Worm (Caenorhabditis elegans) whole organism, L3 larva: Measurements from ENCODE around the gene B0024.15.
A peak's percentile ranks its signal among the peaks of the same experiment; 100 is the strongest.

Experiments used
- R02D3.7 ChIP-seq: fragments of 150-350 bp; optimal IDR thresholded peaks from 2 replicates; lab custom pipeline; 2014; ENCODE audit warnings: missing biosample characterization, missing genetic modification characterization
- ZK546.5 ChIP-seq: sonication (generic microtip); optimal IDR thresholded peaks from 2 replicates; lab custom pipeline; 2017; ENCODE audit warnings: missing biosample characterization, missing genetic modification characterization
- aly-2 ChIP-seq: fragments of 150-350 bp; optimal IDR thresholded peaks from 2 replicates; lab custom pipeline; 2014; ENCODE audit warnings: missing biosample characterization, missing genetic modification characterization
- ama-1 ChIP-seq: fragments of 150-350 bp; optimal IDR thresholded peaks from 2 replicates; lab custom pipeline; 2018
- ceh-16 ChIP-seq: sonication (generic microtip); optimal IDR thresholded peaks from 2 replicates; lab custom pipeline; 2017; ENCODE audit warnings: missing biosample characterization, missing genetic modification characterization
- ceh-28 ChIP-seq: fragments of 150-350 bp; optimal IDR thresholded peaks from 2 replicates; lab custom pipeline; 2014; ENCODE audit warnings: missing biosample characterization, missing genetic modification reagents, missing genetic modification characterization
- ceh-82 ChIP-seq: fragments of 150-350 bp; optimal IDR thresholded peaks from 2 replicates; lab custom pipeline; 2014; ENCODE audit warnings: missing biosample characterization, missing genetic modification characterization
- ceh-9 ChIP-seq: sonication (generic microtip); optimal IDR thresholded peaks from 2 replicates; lab custom pipeline; 2018; ENCODE audit warnings: missing biosample characterization, missing genetic modification characterization
- daf-12 ChIP-seq: fragments of 150-350 bp; optimal IDR thresholded peaks from 2 replicates; lab custom pipeline; 2014; ENCODE audit warnings: missing biosample characterization, missing genetic modification reagents, missing genetic modification characterization
- egl-27 ChIP-seq: sonication (generic microtip); optimal IDR thresholded peaks from 4 replicates; lab custom pipeline; 2017; ENCODE audit warnings: missing biosample characterization, missing genetic modification reagents, missing genetic modification characterization
- egl-5 ChIP-seq: fragments of 150-350 bp; optimal IDR thresholded peaks from 2 replicates; lab custom pipeline; 2017; ENCODE audit warnings: missing biosample characterization, missing genetic modification reagents, missing genetic modification characterization, inconsistent platforms
- elt-1 ChIP-seq: fragments of 150-350 bp; optimal IDR thresholded peaks from 2 replicates; lab custom pipeline; 2014; ENCODE audit warnings: missing biosample characterization, missing genetic modification characterization
- elt-2 ChIP-seq: sonication (generic microtip); optimal IDR thresholded peaks from 2 replicates; lab custom pipeline; 2016; ENCODE audit warnings: missing genetic modification reagents, mild to moderate bottlenecking, missing genetic modification characterization, missing compliant biosample characterization
- elt-3 ChIP-seq, 3 experiments: fragments of 150-350 bp in 1 of 3; sonication (generic microtip) in 2 of 3; optimal IDR thresholded peaks; 2 replicates in 2 of 3; 4 replicates in 1 of 3; lab custom pipeline; 2014 to 2017; ENCODE audit warnings: missing biosample characterization in 3 of 3, missing genetic modification characterization in 3 of 3
- eor-1 ChIP-seq, 2 experiments: fragments of 150-350 bp; optimal IDR thresholded peaks; 2 replicates each; lab custom pipeline; 2014 to 2018; ENCODE audit warnings: missing biosample characterization in 2 of 2, missing genetic modification characterization in 2 of 2
- fkh-10 ChIP-seq: sonication (generic microtip); optimal IDR thresholded peaks from 2 replicates; lab custom pipeline; 2017; ENCODE audit warnings: missing biosample characterization, missing genetic modification reagents, missing genetic modification characterization
- fkh-2 ChIP-seq: fragments of 150-350 bp; optimal IDR thresholded peaks from 2 replicates; lab custom pipeline; 2014; ENCODE audit warnings: missing biosample characterization, missing genetic modification reagents, missing genetic modification characterization
- fos-1 ChIP-seq: fragments of 150-350 bp; optimal IDR thresholded peaks from 2 replicates; lab custom pipeline; 2014; ENCODE audit warnings: missing biosample characterization, missing genetic modification characterization
- hmg-11 ChIP-seq: sonication (generic microtip); optimal IDR thresholded peaks from 2 replicates; lab custom pipeline; 2016; ENCODE audit warnings: missing genetic modification characterization, missing compliant biosample characterization
- lin-15B ChIP-seq: fragments of 150-350 bp; optimal IDR thresholded peaks from 2 replicates; lab custom pipeline; 2014; ENCODE audit warnings: missing biosample characterization, missing genetic modification characterization
- lin-39 ChIP-seq: fragments of 150-350 bp; optimal IDR thresholded peaks from 2 replicates; lab custom pipeline; 2018; ENCODE audit warnings: missing biosample characterization, missing genetic modification reagents, missing genetic modification characterization
- lsy-12 ChIP-seq: sonication (generic microtip); optimal IDR thresholded peaks from 2 replicates; lab custom pipeline; 2016; ENCODE audit warnings: mild to moderate bottlenecking, missing genetic modification characterization, missing compliant biosample characterization
- mdl-1 ChIP-seq: fragments of 150-350 bp; optimal IDR thresholded peaks from 2 replicates; lab custom pipeline; 2014; ENCODE audit warnings: missing biosample characterization, missing genetic modification characterization
- mml-1 ChIP-seq: fragments of 150-350 bp; sonication (generic microtip); optimal IDR thresholded peaks from 3 replicates; lab custom pipeline; 2014; ENCODE audit warnings: missing biosample characterization, missing genetic modification characterization
- nfya-1 ChIP-seq: sonication (generic microtip); optimal IDR thresholded peaks from 2 replicates; lab custom pipeline; 2017; ENCODE audit warnings: missing genetic modification characterization, mild to moderate bottlenecking, missing compliant biosample characterization, antibody characterized with exemption, moderate library complexity; ENCODE audit not compliant: insufficient read depth
- nhr-11 ChIP-seq: fragments of 150-350 bp; optimal IDR thresholded peaks from 2 replicates; lab custom pipeline; 2014; ENCODE audit warnings: missing biosample characterization, missing genetic modification characterization
- nhr-23 ChIP-seq: fragments of 150-350 bp; optimal IDR thresholded peaks from 2 replicates; lab custom pipeline; 2014; ENCODE audit warnings: missing biosample characterization, missing genetic modification reagents, missing genetic modification characterization
- nhr-237 ChIP-seq: fragments of 150-350 bp; optimal IDR thresholded peaks from 2 replicates; lab custom pipeline; 2014; ENCODE audit warnings: missing biosample characterization, missing genetic modification characterization
- nhr-25 ChIP-seq: sonication (generic microtip); optimal IDR thresholded peaks from 2 replicates; lab custom pipeline; 2017; ENCODE audit warnings: missing biosample characterization, missing genetic modification characterization
- nhr-28 ChIP-seq: fragments of 150-350 bp; optimal IDR thresholded peaks from 2 replicates; lab custom pipeline; 2014; ENCODE audit warnings: missing biosample characterization, missing genetic modification characterization
- nhr-43 ChIP-seq: sonication (generic microtip); optimal IDR thresholded peaks from 2 replicates; lab custom pipeline; 2016; ENCODE audit warnings: mild to moderate bottlenecking, missing genetic modification characterization, missing compliant biosample characterization; ENCODE audit not compliant: poor library complexity, severe bottlenecking
- nhr-67 ChIP-seq: fragments of 150-350 bp; optimal IDR thresholded peaks from 2 replicates; lab custom pipeline; 2014; ENCODE audit warnings: missing biosample characterization, missing genetic modification characterization
- nhr-76 ChIP-seq: fragments of 150-350 bp; sonication (generic microtip); optimal IDR thresholded peaks from 5 replicates; lab custom pipeline; 2014; ENCODE audit warnings: missing biosample characterization, missing genetic modification characterization
- pha-4 ChIP-seq: fragments of 150-350 bp; optimal IDR thresholded peaks from 2 replicates; lab custom pipeline; 2014; ENCODE audit warnings: missing biosample characterization, missing genetic modification reagents, missing genetic modification characterization
- pqm-1 ChIP-seq: fragments of 150-350 bp; optimal IDR thresholded peaks from 2 replicates; lab custom pipeline; 2017; ENCODE audit warnings: missing biosample characterization, missing genetic modification characterization, inconsistent platforms
- sea-2 ChIP-seq: fragments of 150-350 bp; sonication (generic microtip); optimal IDR thresholded peaks from 4 replicates; lab custom pipeline; 2014; ENCODE audit warnings: missing biosample characterization, missing genetic modification reagents, missing genetic modification characterization
- skn-1 ChIP-seq: fragments of 150-350 bp; optimal IDR thresholded peaks from 2 replicates; lab custom pipeline; 2014; ENCODE audit warnings: missing biosample characterization, missing genetic modification characterization
- snpc-4 ChIP-seq: fragments of 150-350 bp; optimal IDR thresholded peaks from 2 replicates; lab custom pipeline; 2014; ENCODE audit warnings: missing biosample characterization, missing genetic modification characterization
- tbx-2 ChIP-seq: sonication (generic microtip); optimal IDR thresholded peaks from 2 replicates; lab custom pipeline; 2016; ENCODE audit warnings: mild to moderate bottlenecking, missing genetic modification characterization, missing compliant biosample characterization
- zag-1 ChIP-seq: fragments of 150-350 bp; optimal IDR thresholded peaks from 2 replicates; lab custom pipeline; 2014; ENCODE audit warnings: missing biosample characterization, missing genetic modification characterization
- ztf-11 ChIP-seq: fragments of 150-350 bp; optimal IDR thresholded peaks from 2 replicates; lab custom pipeline; 2014; ENCODE audit warnings: missing biosample characterization, missing genetic modification characterization
- ztf-4 ChIP-seq: fragments of 150-350 bp; optimal IDR thresholded peaks from 2 replicates; lab custom pipeline; 2014; ENCODE audit warnings: missing biosample characterization, missing genetic modification characterization

B0024.15 gene

ce11 chrV:10275619-10276018 is 14.2 kb upstream of the B0024.15 start, which contains the start of gene Y22F5A.11:
Gene Y22F5A.11 (minus strand): TSS chrV:10275646.
- TF ChIP-seq elt-1 = no peak
- TF ChIP-seq ama-1 (lab: Kevin White, UChicago) = no peak
- no peak for TF ChIP-seq fos-1 (tag; lab: Kevin White, UChicago)
- no peak for TF ChIP-seq tbx-2 (tag; lab: Kevin White, UChicago)
- TF ChIP-seq pqm-1 (tag; lab: Kevin White, UChicago) = no peak
- TF ChIP-seq lin-39 (tag; lab: Kevin White, UChicago) = peak; percentile 42
- no peak for TF ChIP-seq lsy-12 (tag; lab: Kevin White, UChicago)
- TF ChIP-seq hmg-11 (tag; lab: Kevin White, UChicago) = peak; percentile 4
- no peak for TF ChIP-seq daf-12 (tag; lab: Kevin White, UChicago)
- no peak for TF ChIP-seq nhr-25 (tag; lab: Kevin White, UChicago)
- TF ChIP-seq ztf-11 = no peak
- no peak for TF ChIP-seq ceh-28 (tag; lab: Kevin White, UChicago)
- no peak for TF ChIP-seq elt-3 (tag; optimal IDR thresholded peaks at IDR 0.05; lab: Kevin White, UChicago)
- TF ChIP-seq eor-1 (tag; optimal IDR thresholded peaks at IDR 0.05; lab: Kevin White, UChicago) = no peak
- TF ChIP-seq nhr-67 (tag; lab: Kevin White, UChicago) = no peak
- no peak for TF ChIP-seq skn-1 (tag; lab: Kevin White, UChicago)
- no peak for TF ChIP-seq elt-2 (tag; lab: Kevin White, UChicago)
- peak; percentile 68 for TF ChIP-seq snpc-4 (tag; lab: Kevin White, UChicago)
- no peak for TF ChIP-seq nhr-237 (tag; lab: Kevin White, UChicago)
- no peak for TF ChIP-seq mml-1 (tag; lab: Kevin White, UChicago)
- TF ChIP-seq ceh-16 (tag; lab: Kevin White, UChicago) = no peak
- no peak for TF ChIP-seq sea-2 (GFP tag; lab: Kevin White, UChicago)
- TF ChIP-seq ceh-82 (tag; lab: Kevin White, UChicago) = no peak
- TF ChIP-seq nhr-76 (tag; lab: Kevin White, UChicago) = no peak
- TF ChIP-seq nhr-43 (tag; lab: Kevin White, UChicago) = no peak
- peak; percentile 46 for TF ChIP-seq egl-5 (tag; lab: Kevin White, UChicago)
- no peak for TF ChIP-seq R02D3.7 (tag; lab: Kevin White, UChicago)
- no peak for TF ChIP-seq lin-15B (tag; lab: Kevin White, UChicago)
- TF ChIP-seq fkh-2 (tag; lab: Kevin White, UChicago) = no peak
- peak; percentile 20 for TF ChIP-seq nfya-1 (tag; lab: Kevin White, UChicago)
- no peak for TF ChIP-seq mdl-1 (tag; lab: Kevin White, UChicago)
- no peak for TF ChIP-seq egl-27
- no peak for TF ChIP-seq ceh-9 (tag; lab: Kevin White, UChicago)
- TF ChIP-seq zag-1 (tag; lab: Kevin White, UChicago) = no peak
- TF ChIP-seq ztf-4 (tag; lab: Kevin White, UChicago) = no peak
- TF ChIP-seq nhr-28 (tag; lab: Kevin White, UChicago) = no peak
- TF ChIP-seq, all 47 proteins: peak for 5

- TF ChIP-seq R02D3.7 (tag; lab: Kevin White, UChicago) = no peak
- TF ChIP-seq fkh-10 (GFP tag; lab: Kevin White, UChicago) = no peak
- no peak for TF ChIP-seq ztf-4 (tag; lab: Kevin White, UChicago)
- no peak for TF ChIP-seq nhr-23 (tag; lab: Kevin White, UChicago)
- TF ChIP-seq lin-15B (tag; lab: Kevin White, UChicago) = no peak
- TF ChIP-seq tbx-2 (tag; lab: Kevin White, UChicago) = no peak
- no peak for TF ChIP-seq ceh-9 (tag; lab: Kevin White, UChicago)
- TF ChIP-seq pha-4 (tag; lab: Kevin White, UChicago) = no peak
- no peak for TF ChIP-seq ZK546.5 (tag; lab: Kevin White, UChicago)
- no peak for TF ChIP-seq nhr-11 (tag; lab: Kevin White, UChicago)
- no peak for TF ChIP-seq aly-2 (tag; lab: Kevin White, UChicago)
- no peak for TF ChIP-seq ztf-11
These were observed 13.8 kb upstream of the B0024.15 start for ce11 chrV:10276038-10276437.
